Fruit fly (Drosophila melanogaster): ENCODE data around the gene hyx.

dm6 chr3R:9079638-9080037 is 41.1 kb downstream of the hyx start:
- TF ChIP-seq CG8478 (optimal IDR thresholded peaks at IDR 0.05) (no peak), CTCF (optimal IDR thresholded peaks at IDR 0.05) (no peak)
